Fruit fly (Drosophila melanogaster) whole organism: ENCODE measurements around the gene wisp.

Experiments used
- CG8478 ChIP-seq: fragments of >200 bp; optimal IDR thresholded peaks from 2 replicates; lab custom pipeline; 2018; ENCODE audit warnings: inconsistent platforms
- Dll ChIP-seq: fragments of >200 bp; optimal IDR thresholded peaks from 2 replicates; lab custom pipeline; 2017
- EcR ChIP-seq, 2 experiments: fragments of >200 bp; optimal IDR thresholded peaks; 2 replicates each; lab custom pipeline; 2017; ENCODE audit warnings: missing biosample characterization in 2 of 2, missing genetic modification characterization in 2 of 2, missing genetic modification reagents in 2 of 2
- pan ChIP-seq: fragments of >200 bp; optimal IDR thresholded peaks from 2 replicates; lab custom pipeline; 2017
- psq ChIP-seq: fragments of >200 bp; optimal IDR thresholded peaks from 2 replicates; lab custom pipeline; 2017
- usp ChIP-seq: fragments of >200 bp; optimal IDR thresholded peaks from 2 replicates; lab custom pipeline; 2017; ENCODE audit warnings: missing biosample characterization, missing genetic modification characterization, mixed read lengths

DNA sequence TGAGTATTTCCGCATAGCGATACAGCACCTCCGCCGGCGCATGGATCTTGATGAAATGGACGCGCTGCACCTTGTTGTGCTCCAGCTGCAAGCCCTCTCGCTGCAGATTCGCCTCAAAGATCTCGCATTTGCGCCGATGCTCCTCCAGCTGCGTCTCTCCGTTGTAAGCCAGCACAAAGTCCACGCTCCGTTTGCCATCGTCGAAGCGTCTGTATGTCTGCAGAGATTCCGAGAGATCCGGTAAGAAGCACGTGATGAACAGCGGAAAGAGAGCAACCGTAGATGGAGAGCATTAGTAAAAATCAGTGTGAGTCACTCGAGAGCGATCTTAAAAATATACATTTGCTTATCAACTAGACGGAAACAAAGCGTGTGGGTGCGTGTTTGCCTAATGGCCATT is 12.1 kb upstream of the wisp start:
- TF ChIP-seq CG8478 (lab: Kevin White, UChicago), result no peak
- no peak for TF ChIP-seq usp (GFP tag; lab: Kevin White, UChicago)
- no peak for TF ChIP-seq psq (lab: Kevin White, UChicago)
- TF ChIP-seq pan, result no peak
- no peak for TF ChIP-seq Dll (lab: Kevin White, UChicago)
- TF ChIP-seq EcR (GFP tag; optimal IDR thresholded peaks at IDR 0.05; lab: Kevin White, UChicago), result no peak
